Fruit fly (Drosophila melanogaster) Kc167 (cell line): ENCODE results near the gene CG43394.

ENCODE experiments used
- Myc ChIP-seq: fragments of >200 bp; optimal IDR thresholded peaks from 2 replicates; lab custom pipeline; 2017; ENCODE audit warnings: missing external identifiers
- Sin3A ChIP-seq: fragments of >200 bp; optimal IDR thresholded peaks from 2 replicates; lab custom pipeline; 2018; ENCODE audit warnings: missing external identifiers
- h ChIP-seq: fragments of >200 bp; optimal IDR thresholded peaks from 3 replicates; lab custom pipeline; 2018; ENCODE audit warnings: missing external identifiers
- insv ChIP-seq: fragments of >200 bp; optimal IDR thresholded peaks from 3 replicates; lab custom pipeline; 2018; ENCODE audit warnings: missing external identifiers
- psq ChIP-seq: fragments of >200 bp; optimal IDR thresholded peaks from 2 replicates; lab custom pipeline; 2017; ENCODE audit warnings: missing external identifiers
- ttk ChIP-seq: sonication (Bioruptor generic); optimal IDR thresholded peaks from 2 replicates; lab custom pipeline; 2017; ENCODE audit warnings: missing external identifiers

CG43394 gene

DNA sequence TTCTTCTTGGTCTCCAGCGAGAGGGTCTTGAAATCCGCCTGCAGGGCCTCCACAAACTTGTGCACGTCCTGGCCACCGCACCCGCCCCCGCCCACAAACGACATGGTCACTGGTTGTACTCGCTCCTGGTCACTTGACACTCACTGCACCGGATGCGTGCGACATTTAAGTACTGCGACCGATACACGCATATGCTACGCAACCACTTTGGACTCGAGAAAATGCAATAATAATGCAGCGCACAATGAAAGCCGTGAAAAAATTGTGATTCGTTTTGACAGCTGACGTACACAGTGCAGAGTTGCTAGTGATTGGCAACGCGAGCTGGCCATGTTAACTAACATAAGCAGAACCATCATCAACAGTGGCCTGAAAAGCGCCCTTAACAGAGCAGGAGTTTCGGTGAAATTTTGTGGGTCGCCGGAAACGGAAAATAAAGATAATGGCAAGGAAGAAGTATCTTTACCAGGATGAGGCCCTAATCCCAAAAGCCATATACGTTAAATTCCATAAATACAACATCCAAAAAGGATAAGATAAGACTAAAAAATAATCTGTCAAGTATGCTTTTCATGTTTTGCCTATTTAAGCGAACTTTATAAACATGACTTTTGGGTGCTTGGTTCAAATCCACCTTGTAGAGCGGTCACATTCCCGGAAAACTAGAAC, 21.7 kb upstream of the CG43394 start, which contains the start of the genes mon2 and CG8673:
mon2 (minus strand) TSS at position 300 of the 669 bp plus-strand sequence.
CG8673 (plus strand) TSS at position 619 of the 669 bp plus-strand sequence.
- TF ChIP-seq ttk (lab: Kevin White, UChicago) (no peak), psq (lab: Kevin White, UChicago) (no peak), insv (no peak), Sin3A (lab: Kevin White, UChicago) (no peak), Myc (lab: Kevin White, UChicago) (no peak), h (lab: Kevin White, UChicago) (no peak)

dm6 chr2L:8126849-8127602, 18.5 kb upstream of the CG43394 start, which contains the start of the genes CG12375 and CG8668:
Gene CG12375 (minus strand): TSS chr2L:8126890.
Gene CG8668 (plus strand): TSS chr2L:8127001.
- no peak for TF ChIP-seq insv
- TF ChIP-seq psq (lab: Kevin White, UChicago), result no peak
- TF ChIP-seq ttk (lab: Kevin White, UChicago), result no peak
- no peak for TF ChIP-seq h (lab: Kevin White, UChicago)

- TF ChIP-seq Myc (lab: Kevin White, UChicago), result no peak
- no peak for TF ChIP-seq insv
- TF ChIP-seq h (lab: Kevin White, UChicago), result no peak
- TF ChIP-seq Sin3A (lab: Kevin White, UChicago), result no peak
- no peak for TF ChIP-seq ttk (lab: Kevin White, UChicago)
- no peak for TF ChIP-seq psq (lab: Kevin White, UChicago)
Measured at dm6 chr2L:8128911-8129310, 16.6 kb upstream of the CG43394 start.

DNA sequence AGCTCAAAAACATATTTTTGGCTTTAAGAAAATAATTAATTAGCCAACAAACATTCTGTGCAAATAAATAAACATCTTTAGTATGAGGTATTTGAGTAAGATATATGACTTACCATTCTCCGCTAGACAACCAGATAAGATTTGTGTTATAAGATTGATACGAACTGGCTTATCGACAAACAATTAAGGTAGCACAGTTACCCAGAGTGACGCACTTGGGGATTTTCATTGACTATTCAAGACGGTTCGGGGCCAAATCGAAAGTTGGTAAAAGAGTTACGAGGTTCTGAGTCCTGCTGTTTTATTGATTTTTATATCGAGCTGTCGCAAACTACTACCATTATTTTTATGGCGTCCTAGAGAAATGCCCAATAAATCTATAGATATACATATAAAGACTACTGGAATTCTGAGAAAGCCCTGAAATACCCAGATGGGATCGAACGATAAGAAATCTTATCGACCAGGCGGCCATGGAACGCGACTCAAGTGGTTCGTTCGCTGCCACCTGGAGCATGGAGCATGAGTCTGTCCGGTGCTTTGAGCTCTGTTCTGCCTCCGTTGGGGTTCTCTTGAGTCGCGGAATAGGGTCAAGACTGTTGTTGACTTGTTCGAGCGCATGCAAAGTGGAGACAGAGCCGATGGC, 15.4 kb upstream of the CG43394 start:
- no peak for TF ChIP-seq Sin3A (lab: Kevin White, UChicago)
- no peak for TF ChIP-seq insv
- no peak for TF ChIP-seq psq (lab: Kevin White, UChicago)

DNA sequence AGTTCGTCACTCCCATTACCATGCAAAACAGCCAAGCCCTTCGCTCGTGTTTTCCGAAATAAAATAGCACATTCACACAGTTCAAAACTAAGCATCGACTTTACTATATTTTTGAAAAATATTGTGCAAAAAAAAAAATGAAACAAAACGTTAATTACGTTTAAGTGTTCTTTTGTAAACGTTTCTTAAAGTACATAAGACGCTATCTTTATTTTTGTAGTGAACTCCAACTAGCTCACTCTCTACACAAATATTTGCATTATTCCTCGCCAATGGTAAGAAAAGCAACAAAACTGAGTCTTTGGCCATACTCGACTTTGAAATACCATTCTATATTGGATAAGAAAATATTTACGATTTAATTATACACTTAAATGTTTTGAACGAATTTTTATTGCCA, 14.8 kb upstream of the CG43394 start:
- TF ChIP-seq h (lab: Kevin White, UChicago), result no peak

DNA sequence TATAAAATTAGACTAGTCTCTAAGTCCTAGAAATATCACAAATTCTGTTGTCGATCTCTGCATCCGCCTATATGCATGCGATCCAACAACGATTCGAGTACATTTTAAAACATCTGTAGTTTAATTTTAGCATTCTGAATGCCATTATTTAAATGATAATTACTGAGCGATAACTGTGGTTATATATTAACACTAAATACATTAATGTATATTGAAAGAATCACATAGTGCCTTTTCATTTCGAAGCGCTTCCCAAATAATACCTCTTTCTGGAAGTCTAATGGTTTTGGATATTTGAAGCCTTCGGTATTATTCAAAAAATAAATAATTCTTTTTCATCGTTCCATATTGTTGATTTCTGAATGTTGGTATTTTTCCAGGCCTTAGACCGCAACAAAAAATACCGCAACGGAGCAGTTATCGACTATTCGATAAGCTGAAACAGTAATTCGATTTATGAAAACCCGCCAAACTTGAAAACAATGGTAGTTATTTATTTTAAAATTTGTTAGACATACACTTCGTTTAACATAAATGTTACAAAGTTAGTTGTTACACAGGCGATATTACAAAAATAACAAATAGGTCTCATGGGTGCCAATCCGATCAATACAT, 11.7 kb upstream of the CG43394 start:
- TF ChIP-seq Sin3A (lab: Kevin White, UChicago), result no peak
- TF ChIP-seq psq (lab: Kevin White, UChicago), result no peak
- TF ChIP-seq h (lab: Kevin White, UChicago), result no peak
- TF ChIP-seq ttk (lab: Kevin White, UChicago), result no peak
- TF ChIP-seq insv, result no peak
- TF ChIP-seq Myc (lab: Kevin White, UChicago), result no peak

DNA sequence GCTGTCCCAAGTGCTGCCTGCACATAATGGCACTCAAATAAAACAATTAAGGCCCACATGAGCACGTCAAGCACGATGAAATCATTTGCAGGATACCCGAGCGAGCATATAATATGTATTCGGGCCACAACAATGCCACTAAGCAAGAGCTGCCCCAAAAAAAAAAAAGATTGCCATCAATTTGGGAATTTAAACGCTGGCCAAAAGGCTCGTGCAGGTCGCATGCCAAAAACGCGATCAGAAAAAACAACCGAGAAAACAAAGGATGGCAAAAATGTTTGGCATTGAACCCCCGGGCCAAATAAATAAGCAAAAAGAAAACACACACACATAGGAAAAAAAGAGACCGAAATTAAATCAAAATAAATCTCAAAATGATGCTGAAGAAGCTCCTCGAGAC, 2.8 kb upstream of the CG43394 start:
- TF ChIP-seq h (lab: Kevin White, UChicago), result no peak
- no peak for TF ChIP-seq Myc (lab: Kevin White, UChicago)
- TF ChIP-seq Sin3A (lab: Kevin White, UChicago), result no peak
- TF ChIP-seq psq (lab: Kevin White, UChicago), result no peak
- TF ChIP-seq insv, result no peak
- no peak for TF ChIP-seq ttk (lab: Kevin White, UChicago)

DNA sequence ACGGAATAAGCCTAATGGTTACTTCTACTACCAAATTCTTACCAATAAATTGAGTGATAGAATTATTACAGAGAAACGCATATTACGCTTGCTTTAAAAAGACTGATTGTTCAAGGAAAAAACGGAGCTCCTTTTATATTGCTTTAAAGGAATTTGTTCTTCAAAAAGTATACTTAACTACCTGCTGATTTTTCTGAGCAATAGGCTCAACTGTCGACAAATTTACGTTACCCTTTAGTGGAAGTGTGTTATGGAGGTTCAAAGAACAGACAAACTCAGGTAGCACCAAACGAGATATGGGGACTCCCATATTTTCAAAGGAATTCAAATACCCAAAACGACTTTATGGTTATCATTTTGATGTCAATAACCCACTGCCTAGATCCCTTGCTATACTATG, 1.6 kb upstream of the CG43394 start, which contains the start of gene CG42762:
CG42762 (minus strand) TSS at position 101 of the 400 bp plus-strand sequence.
- TF ChIP-seq insv (no peak), h (lab: Kevin White, UChicago) (no peak), psq (lab: Kevin White, UChicago) (no peak), ttk (lab: Kevin White, UChicago) (no peak), Myc (lab: Kevin White, UChicago) (no peak), Sin3A (lab: Kevin White, UChicago) (no peak)

- no peak for TF ChIP-seq Myc (lab: Kevin White, UChicago)
- no peak for TF ChIP-seq Sin3A (lab: Kevin White, UChicago)
- no peak for TF ChIP-seq ttk (lab: Kevin White, UChicago)
- TF ChIP-seq insv, result no peak
Measured at dm6 chr2L:8146994-8147661, 1.6 kb downstream of the CG43394 start, which contains the start of gene CG31606. Gene CG31606 (plus strand): TSS chr2L:8147611.

DNA sequence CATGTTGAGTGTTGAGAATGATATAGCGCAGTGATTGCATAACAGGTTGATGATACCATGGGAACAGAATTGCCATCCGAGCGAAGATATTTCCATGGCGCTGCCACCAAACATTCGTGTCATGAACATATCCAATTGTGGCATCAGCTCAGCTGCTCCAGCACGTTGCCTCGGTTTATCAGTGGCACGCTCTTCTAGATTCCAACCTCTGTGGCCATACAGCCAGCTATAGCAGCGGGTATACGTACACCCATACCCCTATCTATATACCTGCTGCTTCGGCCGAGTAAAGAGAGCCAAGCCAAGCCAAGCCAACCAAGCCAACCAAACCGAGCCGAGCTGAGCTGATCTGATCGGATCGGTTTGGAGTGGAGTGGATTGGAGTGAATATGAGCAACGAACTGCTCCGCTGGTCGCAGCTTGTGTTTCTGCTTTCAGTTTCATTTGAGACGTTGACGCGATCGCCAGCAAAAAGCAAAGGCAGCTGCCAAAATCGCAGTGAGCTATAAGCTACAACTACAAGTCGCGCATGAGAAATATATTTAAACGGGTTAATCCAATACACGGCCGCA, 3.0 kb downstream of the CG43394 start:
- TF ChIP-seq h (lab: Kevin White, UChicago) (no peak), ttk (lab: Kevin White, UChicago) (no peak), psq (lab: Kevin White, UChicago) (no peak), insv (no peak), Myc (lab: Kevin White, UChicago) (no peak), Sin3A (lab: Kevin White, UChicago) (no peak)

dm6 chr2L:8156682-8157081, 11.1 kb downstream of the CG43394 start:
- TF ChIP-seq insv, result no peak
- no peak for TF ChIP-seq h (lab: Kevin White, UChicago)
- TF ChIP-seq Sin3A (lab: Kevin White, UChicago), result no peak
- TF ChIP-seq Myc (lab: Kevin White, UChicago), result no peak
- no peak for TF ChIP-seq ttk (lab: Kevin White, UChicago)
- no peak for TF ChIP-seq psq (lab: Kevin White, UChicago)
